Worm (Caenorhabditis elegans) whole organism, L4 larva: Measurements from ENCODE around the gene T02H6.6.

Source experiments
- ces-1 ChIP-seq: fragments of 150-350 bp; sonication (generic microtip); optimal IDR thresholded peaks from 4 replicates; lab custom pipeline; 2014; ENCODE audit warnings: missing biosample characterization, missing genetic modification reagents, missing genetic modification characterization
- daf-19 ChIP-seq: fragments of 200-800 bp; sonication (Bioruptor generic); conservative IDR thresholded peaks from 2 replicates; pipeline ENCODE4 v1.3.6; 2022; ENCODE audit warnings: missing genetic modification characterization, missing compliant biosample characterization
- mdt-29 ChIP-seq: fragments of 200-800 bp; sonication (Bioruptor generic); IDR thresholded peaks from 2 replicates; pipeline ENCODE4 v1.3.6; 2022; ENCODE audit warnings: missing genetic modification reagents, missing genetic modification characterization, missing compliant biosample characterization
- nhr-11 ChIP-seq: fragments of 150-350 bp; optimal IDR thresholded peaks from 2 replicates; lab custom pipeline; 2014; ENCODE audit warnings: missing biosample characterization, missing genetic modification characterization
- nhr-28 ChIP-seq: fragments of 150-350 bp; optimal IDR thresholded peaks from 2 replicates; lab custom pipeline; 2014; ENCODE audit warnings: missing biosample characterization, missing genetic modification characterization
- snpc-4 ChIP-seq: fragments of 150-350 bp; optimal IDR thresholded peaks from 2 replicates; lab custom pipeline; 2014; ENCODE audit warnings: missing biosample characterization, missing genetic modification characterization
- zag-1 ChIP-seq: fragments of 150-350 bp; optimal IDR thresholded peaks from 2 replicates; lab custom pipeline; 2014; ENCODE audit warnings: missing biosample characterization, missing genetic modification characterization
- ztf-11 ChIP-seq: fragments of 150-350 bp; optimal IDR thresholded peaks from 2 replicates; lab custom pipeline; 2014; ENCODE audit warnings: missing biosample characterization, missing genetic modification characterization

- TF ChIP-seq nhr-28 (tag; lab: Kevin White, UChicago), result no peak
- TF ChIP-seq ces-1, result no peak
- no peak for TF ChIP-seq nhr-11 (tag; lab: Kevin White, UChicago)
- no peak for TF ChIP-seq zag-1
- TF ChIP-seq daf-19 (GFP tag; lab: Robert Waterston, UW), result no peak
- no peak for TF ChIP-seq mdt-29 (GFP tag; lab: Robert Waterston, UW)
- TF ChIP-seq ztf-11 (tag; lab: Kevin White, UChicago), result no peak
- no peak for TF ChIP-seq snpc-4
These were observed 5.0 kb upstream of the T02H6.6 start, which contains the start of gene T02H6.9 for ce11 chrII:678581-678980.
